Fruit fly (Drosophila melanogaster) whole organism, prepupa: ENCODE measurements around the gene CG13707.

ENCODE experiments used
- Blimp-1 ChIP-seq: fragments of 200-800 bp; sonication (Bioruptor generic); optimal IDR thresholded peaks from 3 replicates; lab custom pipeline; 2017; ENCODE audit warnings: missing biosample characterization, missing genetic modification characterization, mild to moderate bottlenecking, moderate library complexity, missing genetic modification reagents
- CG11294 ChIP-seq: fragments of 200-800 bp; sonication (Bioruptor generic); IDR thresholded peaks from 2 replicates; pipeline ENCODE4 v1.3.6; 2022; ENCODE audit warnings: missing biosample characterization, missing genetic modification characterization
- CG15336 ChIP-seq: fragments of 200-800 bp; sonication (Bioruptor generic); IDR thresholded peaks from 2 replicates; pipeline ENCODE4 v1.3.6; 2022; ENCODE audit warnings: missing biosample characterization, missing genetic modification characterization
- CG16779 ChIP-seq: fragments of 200-800 bp; sonication (Bioruptor generic); optimal IDR thresholded peaks from 3 replicates; lab custom pipeline; 2017; ENCODE audit warnings: missing biosample characterization, mild to moderate bottlenecking, missing genetic modification characterization
- CG3032 ChIP-seq: fragments of 200-800 bp; optimal IDR thresholded peaks from 2 replicates; lab custom pipeline; 2019; ENCODE audit warnings: missing biosample characterization, mild to moderate bottlenecking, missing genetic modification characterization, moderate library complexity
- CG31627 ChIP-seq: fragments of 200-800 bp; sonication (Bioruptor generic); optimal IDR thresholded peaks from 3 replicates; lab custom pipeline; 2016; ENCODE audit warnings: missing biosample characterization, missing genetic modification characterization
- CG32006 ChIP-seq: fragments of 200-800 bp; sonication (Bioruptor generic); optimal IDR thresholded peaks from 3 replicates; lab custom pipeline; 2017; ENCODE audit warnings: missing biosample characterization, mild to moderate bottlenecking, missing genetic modification characterization
- CG3919 ChIP-seq: fragments of 200-800 bp; sonication (Bioruptor generic); optimal IDR thresholded peaks from 3 replicates; lab custom pipeline; 2016; ENCODE audit warnings: missing biosample characterization, missing genetic modification characterization
- CG4318 ChIP-seq: fragments of 200-800 bp; sonication (Bioruptor generic); optimal IDR thresholded peaks from 3 replicates; lab custom pipeline; 2017; ENCODE audit warnings: missing biosample characterization, mild to moderate bottlenecking, missing genetic modification characterization
- CG6163 ChIP-seq: fragments of 200-800 bp; sonication (Bioruptor generic); IDR thresholded peaks from 3 replicates; pipeline ENCODE4 v1.3.6; 2022; ENCODE audit warnings: missing biosample characterization, missing genetic modification characterization
- CG6276 ChIP-seq: fragments of 200-800 bp; sonication (Bioruptor generic); optimal IDR thresholded peaks from 2 replicates; lab custom pipeline; 2017; ENCODE audit warnings: missing biosample characterization, mild to moderate bottlenecking, missing genetic modification characterization
- CG6808 ChIP-seq: fragments of 200-800 bp; sonication (Bioruptor generic); optimal IDR thresholded peaks from 3 replicates; lab custom pipeline; 2017; ENCODE audit warnings: missing biosample characterization, missing genetic modification characterization, mild to moderate bottlenecking, moderate library complexity, missing genetic modification reagents
- CG8119 ChIP-seq: fragments of 200-800 bp; sonication (Bioruptor generic); IDR thresholded peaks from 3 replicates; pipeline ENCODE4 v1.3.6; 2022; ENCODE audit warnings: missing biosample characterization, missing genetic modification characterization
- CG8632 ChIP-seq: fragments of 200-800 bp; sonication (Bioruptor generic); optimal IDR thresholded peaks from 3 replicates; lab custom pipeline; 2016; ENCODE audit warnings: missing biosample characterization, missing genetic modification characterization
- Eip75B ChIP-seq: fragments of 200-800 bp; sonication (Bioruptor generic); optimal IDR thresholded peaks from 3 replicates; lab custom pipeline; 2016; ENCODE audit warnings: missing biosample characterization, missing genetic modification characterization
- Eip78C ChIP-seq: fragments of 200-800 bp; sonication (Bioruptor generic); peaks from one replicate; lab custom pipeline; 2016; ENCODE audit warnings: missing biosample characterization, missing genetic modification characterization
- Hr39 ChIP-seq: fragments of 200-800 bp; sonication (Bioruptor generic); optimal IDR thresholded peaks from 2 replicates; lab custom pipeline; 2016; ENCODE audit warnings: missing biosample characterization, missing genetic modification characterization
- Hr4 ChIP-seq: fragments of 200-800 bp; sonication (Bioruptor generic); optimal IDR thresholded peaks from 3 replicates; lab custom pipeline; 2016; ENCODE audit warnings: missing biosample characterization, missing genetic modification characterization
- Lpt ChIP-seq: fragments of 200-800 bp; sonication (Bioruptor generic); optimal IDR thresholded peaks from 3 replicates; lab custom pipeline; 2016; ENCODE audit warnings: missing biosample characterization, missing genetic modification characterization
- Met ChIP-seq: fragments of 200-800 bp; sonication (Bioruptor generic); optimal IDR thresholded peaks from 3 replicates; lab custom pipeline; 2016; ENCODE audit warnings: missing biosample characterization, missing genetic modification characterization
- Smox ChIP-seq: fragments of 200-800 bp; sonication (Bioruptor generic); optimal IDR thresholded peaks from 3 replicates; lab custom pipeline; 2016; ENCODE audit warnings: missing biosample characterization, missing genetic modification characterization
- Sox14 ChIP-seq: fragments of 200-800 bp; sonication (Bioruptor generic); optimal IDR thresholded peaks from 3 replicates; lab custom pipeline; 2016; ENCODE audit warnings: missing biosample characterization, missing genetic modification characterization
- achi ChIP-seq: fragments of 200-800 bp; sonication (Bioruptor generic); optimal IDR thresholded peaks from 3 replicates; lab custom pipeline; 2016; ENCODE audit warnings: missing biosample characterization, missing genetic modification characterization
- acj6 ChIP-seq: fragments of 200-800 bp; sonication (Bioruptor generic); optimal IDR thresholded peaks from 3 replicates; lab custom pipeline; 2016; ENCODE audit warnings: missing biosample characterization, missing genetic modification characterization
- cyc ChIP-seq: fragments of 200-800 bp; sonication (Bioruptor generic); optimal IDR thresholded peaks from 3 replicates; lab custom pipeline; 2016; ENCODE audit warnings: missing biosample characterization, missing genetic modification characterization
- dsx ChIP-seq: fragments of 200-800 bp; optimal IDR thresholded peaks from 3 replicates; lab custom pipeline; 2019; ENCODE audit warnings: missing biosample characterization, mild to moderate bottlenecking, missing genetic modification characterization, moderate library complexity; ENCODE audit not compliant: poor library complexity, severe bottlenecking
- eg ChIP-seq: fragments of 200-800 bp; sonication (Bioruptor generic); IDR thresholded peaks from 3 replicates; pipeline ENCODE4 v1.3.6; 2022; ENCODE audit warnings: missing biosample characterization, missing genetic modification characterization
- esn ChIP-seq: fragments of 200-800 bp; sonication (Bioruptor generic); optimal IDR thresholded peaks from 2 replicates; lab custom pipeline; 2016; ENCODE audit warnings: missing biosample characterization, mild to moderate bottlenecking, missing genetic modification characterization, moderate library complexity
- fkh ChIP-seq: fragments of 200-800 bp; sonication (Bioruptor generic); optimal IDR thresholded peaks from 3 replicates; lab custom pipeline; 2017; ENCODE audit warnings: missing biosample characterization, mild to moderate bottlenecking, missing genetic modification characterization, moderate library complexity
- lz ChIP-seq: fragments of 200-800 bp; sonication (Bioruptor generic); optimal IDR thresholded peaks from 3 replicates; lab custom pipeline; 2016; ENCODE audit warnings: missing biosample characterization, missing genetic modification characterization
- net ChIP-seq: fragments of 200-800 bp; sonication (Bioruptor generic); optimal IDR thresholded peaks from 3 replicates; lab custom pipeline; 2016; ENCODE audit warnings: missing biosample characterization, missing genetic modification characterization
- pdm3 ChIP-seq: fragments of 200-800 bp; sonication (Bioruptor generic); optimal IDR thresholded peaks from 3 replicates; lab custom pipeline; 2016; ENCODE audit warnings: missing biosample characterization, missing genetic modification characterization
- salr ChIP-seq, 2 experiments: fragments of 200-800 bp; sonication (Bioruptor generic); optimal IDR thresholded peaks; 3 replicates each; lab custom pipeline; 2016 to 2018; ENCODE audit warnings: missing biosample characterization in 2 of 2, missing genetic modification characterization in 2 of 2, mild to moderate bottlenecking in 1 of 2
- spab ChIP-seq: fragments of 200-800 bp; sonication (Bioruptor generic); optimal IDR thresholded peaks from 2 replicates; lab custom pipeline; 2017; ENCODE audit warnings: missing biosample characterization, mild to moderate bottlenecking, missing genetic modification characterization, missing genetic modification reagents
- ss ChIP-seq, 2 experiments: fragments of 200-800 bp; sonication (Bioruptor generic); optimal IDR thresholded peaks; 2 replicates in 1 of 2; 3 replicates in 1 of 2; lab custom pipeline; 2017 to 2018; ENCODE audit warnings: mild to moderate bottlenecking in 2 of 2, missing biosample characterization in 2 of 2, missing genetic modification characterization in 2 of 2, moderate library complexity in 1 of 2
- svp ChIP-seq: fragments of 200-800 bp; sonication (Bioruptor generic); peaks from one replicate; lab custom pipeline; 2016; ENCODE audit warnings: missing biosample characterization, missing genetic modification characterization

Gene CG13707

DNA sequence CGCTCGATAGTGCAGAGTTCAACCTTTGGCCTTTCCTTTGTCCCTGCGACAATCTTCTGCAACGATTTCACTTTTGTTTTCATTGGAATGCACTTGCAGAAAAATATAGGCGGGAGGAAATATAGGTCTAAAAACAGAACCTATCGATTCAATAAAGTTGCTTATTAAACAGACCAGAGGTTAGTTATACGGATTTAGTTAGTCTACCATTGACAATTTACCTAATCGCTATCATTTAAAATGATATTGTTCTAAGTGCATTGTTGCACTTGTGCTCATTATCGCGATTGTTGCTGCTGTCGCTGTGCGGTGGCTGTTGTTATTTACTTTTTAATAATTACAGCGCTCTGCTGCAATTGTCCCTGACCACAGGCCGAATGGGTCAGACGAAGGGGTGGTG is 3.6 kb downstream of the CG13707 start (continued):
- TF ChIP-seq fkh: no peak
- TF ChIP-seq ss (GFP tag; optimal IDR thresholded peaks at IDR 0.05; lab: Kevin White, UChicago): peak; percentile 34 to 76
- peak; percentile 58 for TF ChIP-seq CG15336 (GFP tag; lab: Robert Waterston, UW)
- peak; percentile 68 for TF ChIP-seq net (GFP tag; lab: Kevin White, UChicago)
- TF ChIP-seq salr (GFP tag; optimal IDR thresholded peaks at IDR 0.05; lab: Kevin White, UChicago): peak; percentile 43 to 75
- TF ChIP-seq CG11294 (GFP tag; lab: Robert Waterston, UW): peak; percentile 17; the same call in 1 of the 2 replicates
- peak; percentile 42 for TF ChIP-seq Smox
- TF ChIP-seq cyc: peak; percentile 57
- TF ChIP-seq dsx (GFP tag; lab: Kevin White, UChicago): peak; percentile 81

DNA sequence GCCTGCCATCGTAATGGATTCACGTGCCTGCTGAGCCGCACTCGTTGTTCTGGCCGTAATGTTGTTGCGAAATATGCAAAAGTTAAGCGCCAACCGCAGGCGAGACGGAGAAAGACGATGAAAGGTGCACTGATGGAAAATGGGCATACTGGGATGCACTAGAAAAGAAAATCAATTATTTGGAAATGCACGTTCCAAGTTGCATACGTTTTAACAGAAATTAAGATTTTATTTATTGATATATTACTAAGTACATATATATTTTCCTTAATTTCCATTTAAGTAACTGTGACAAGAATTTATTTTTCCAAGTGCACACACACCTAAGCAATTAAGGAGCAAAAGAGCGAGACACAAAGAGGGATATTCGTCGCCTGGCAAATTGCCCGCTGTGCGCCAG is 4.9 kb downstream of the CG13707 start:
- TF ChIP-seq CG4318 (GFP tag; lab: Kevin White, UChicago): peak; percentile 5
- no peak for TF ChIP-seq esn
- TF ChIP-seq acj6 (GFP tag; lab: Kevin White, UChicago): peak; percentile 7
- no peak for TF ChIP-seq Met
- peak; percentile 68 for TF ChIP-seq svp (GFP tag; lab: Kevin White, UChicago)
- no peak for TF ChIP-seq spab (GFP tag; lab: Kevin White, UChicago)
- TF ChIP-seq CG8119: peak; percentile 43; the same call in 1 of the 3 replicates
- peak; percentile 60 for TF ChIP-seq CG32006 (GFP tag; lab: Kevin White, UChicago)
- TF ChIP-seq CG6163 (GFP tag; lab: Robert Waterston, UW): 0 out of 3 replicates have a peak, but pooled peaks have one; percentile 45
- TF ChIP-seq CG15336 (GFP tag; lab: Robert Waterston, UW): peak; percentile 42; the same call in 1 of the 2 replicates
- peak; percentile 83 for TF ChIP-seq Eip78C (GFP tag; lab: Kevin White, UChicago)
- TF ChIP-seq Hr4 (GFP tag; lab: Kevin White, UChicago): peak; percentile 31
- peak; percentile 9 for TF ChIP-seq dsx (GFP tag; lab: Kevin White, UChicago)
- TF ChIP-seq CG3919 (GFP tag; lab: Kevin White, UChicago): peak; percentile 36
- peak; percentile 42 for TF ChIP-seq achi

DNA sequence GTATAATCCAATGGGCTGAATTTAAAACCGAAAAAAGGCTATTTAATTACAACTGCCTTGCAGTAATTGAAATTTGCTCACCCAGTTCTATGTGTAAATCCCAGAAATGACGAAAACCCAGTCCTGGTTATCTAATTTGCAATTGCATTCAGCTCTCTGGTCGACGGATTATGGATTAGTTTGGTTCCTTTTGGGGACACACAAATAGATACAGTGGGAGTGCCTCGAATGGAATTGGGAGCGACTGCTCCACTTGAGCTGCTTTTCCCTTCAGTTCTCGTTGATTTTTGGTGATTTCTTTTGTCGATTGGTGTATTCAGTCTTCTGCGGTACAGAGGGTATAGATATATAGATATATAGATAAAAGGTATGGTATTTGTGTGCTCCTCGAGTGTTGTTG is 6.4 kb downstream of the CG13707 start, which contains the start of gene CG13708:
Gene CG13708 (minus strand): TSS at position 101 of the 400 bp plus-strand sequence.
- no peak for TF ChIP-seq Lpt (GFP tag; lab: Kevin White, UChicago)

DNA sequence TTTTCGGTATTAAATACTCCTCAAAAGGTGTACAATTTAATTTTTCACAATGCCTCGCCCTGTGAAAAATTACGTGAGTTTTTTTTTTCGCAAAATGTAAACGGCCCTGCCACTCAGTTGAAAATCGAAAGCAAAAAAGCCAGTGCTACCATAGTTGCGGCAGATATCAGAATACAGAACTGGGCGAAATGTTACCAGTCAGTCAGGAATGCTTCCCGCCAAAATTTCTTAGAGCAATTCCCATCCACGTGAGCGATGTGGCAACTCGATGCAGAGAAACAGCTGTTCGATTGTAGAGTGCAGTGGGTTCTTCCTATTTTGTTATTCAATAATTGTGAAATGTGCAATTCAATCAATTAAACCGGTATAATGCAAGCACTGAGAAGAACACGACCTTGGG is 14.3 kb downstream of the CG13707 start, which contains the start of the genes Dhc64C and LeuRS-m:
Gene Dhc64C (minus strand): TSS at position 104 of the 400 bp plus-strand sequence.
Gene LeuRS-m (plus strand): TSS at position 270 of the 400 bp plus-strand sequence.
- no peak for TF ChIP-seq dsx (GFP tag; lab: Kevin White, UChicago)
- TF ChIP-seq CG3919 (GFP tag; lab: Kevin White, UChicago): peak; percentile 8
- TF ChIP-seq CG11294 (GFP tag; lab: Robert Waterston, UW): no peak
- TF ChIP-seq Blimp-1: peak; percentile 58
- TF ChIP-seq CG8632 (GFP tag; lab: Kevin White, UChicago): no peak
- TF ChIP-seq CG15336 (GFP tag; lab: Robert Waterston, UW): peak; percentile 6; the same call in 1 of the 2 replicates
- TF ChIP-seq svp (GFP tag; lab: Kevin White, UChicago): no peak
- TF ChIP-seq CG6276 (GFP tag; lab: Kevin White, UChicago): no peak
- peak; percentile 19 for TF ChIP-seq Hr39 (GFP tag; lab: Kevin White, UChicago)
- TF ChIP-seq CG16779 (tag; lab: Kevin White, UChicago): no peak
- TF ChIP-seq Eip75B (GFP tag; lab: Kevin White, UChicago): peak; percentile 32
- TF ChIP-seq pdm3 (GFP tag; lab: Kevin White, UChicago): no peak
- TF ChIP-seq lz (GFP tag; lab: Kevin White, UChicago): peak; percentile 13
- peak; percentile 20 for TF ChIP-seq cyc
- peak; percentile 43 for TF ChIP-seq Sox14 (GFP tag; lab: Kevin White, UChicago)
- TF ChIP-seq CG6808 (GFP tag; lab: Kevin White, UChicago): no peak
- TF ChIP-seq CG3032 (tag; lab: Kevin White, UChicago): no peak
- TF ChIP-seq Eip78C (GFP tag; lab: Kevin White, UChicago): peak; percentile 42
- peak; percentile 54 for TF ChIP-seq CG31627 (GFP tag; lab: Kevin White, UChicago)
- TF ChIP-seq Lpt (GFP tag; lab: Kevin White, UChicago): no peak
- TF ChIP-seq CG4318 (GFP tag; lab: Kevin White, UChicago): no peak
- no peak for TF ChIP-seq eg (GFP tag; lab: Robert Waterston, UW)
